Worm (Caenorhabditis elegans) whole organism, midembryonic: Measurements from ENCODE around the gene C35B8.3.

ENCODE experiments used
- T22C8.4 ChIP-seq: fragments of 200-800 bp; sonication (Bioruptor generic); IDR thresholded peaks from 2 replicates; pipeline ENCODE4 v1.3.6; 2022; ENCODE audit warnings: missing genetic modification characterization, missing compliant biosample characterization
- flt-1 ChIP-seq: fragments of 200-800 bp; sonication (Bioruptor generic); IDR thresholded peaks from 2 replicates; pipeline ENCODE4 v1.3.6; 2022; ENCODE audit warnings: missing genetic modification characterization, missing compliant biosample characterization
- med-1 ChIP-seq: sonication (generic microtip); optimal IDR thresholded peaks from 2 replicates; lab custom pipeline; 2017; ENCODE audit warnings: missing genetic modification characterization, mild to moderate bottlenecking, missing compliant biosample characterization, antibody characterized with exemption, missing genetic modification reagents; ENCODE audit not compliant: insufficient read depth
- ref-1 ChIP-seq: fragments of 200-800 bp; sonication (Bioruptor generic); conservative IDR thresholded peaks from 2 replicates; pipeline ENCODE4 v1.3.6; 2022; ENCODE audit warnings: missing genetic modification reagents, missing genetic modification characterization, missing compliant biosample characterization
- tab-1 ChIP-seq: fragments of 200-800 bp; sonication (Bioruptor generic); IDR thresholded peaks from 2 replicates; pipeline ENCODE4 v1.3.6; 2022; ENCODE audit warnings: missing genetic modification characterization, missing compliant biosample characterization
- ztf-23 ChIP-seq: fragments of 200-800 bp; sonication (Bioruptor generic); IDR thresholded peaks from 2 replicates; pipeline ENCODE4 v1.3.6; 2022; ENCODE audit warnings: missing genetic modification reagents, missing genetic modification characterization, missing compliant biosample characterization

- TF ChIP-seq flt-1 (no peak), ref-1 (GFP tag; lab: Robert Waterston, UW) (no peak), ztf-23 (GFP tag; lab: Robert Waterston, UW) (no peak), med-1 (no peak), tab-1 (GFP tag; lab: Robert Waterston, UW) (no peak), T22C8.4 (GFP tag; lab: Robert Waterston, UW) (no peak)
These were observed 29.5 kb downstream of the C35B8.3 start, which contains the start of gene gpa-12 for ce11 chrX:9243257-9243656.
